Fruit fly (Drosophila melanogaster): ENCODE data around the gene CG15731.

Gene CG15731

dm6 chrX:12496930-12497329, 39.4 kb upstream of the CG15731 start, which contains the start of gene mdu (continued):
- TF ChIP-seq Neu2 (GFP tag; optimal IDR thresholded peaks at IDR 0.05; ENCODE audit: borderline replicate concordance) (no peak), CG4360 (GFP tag; IDR thresholded peaks at IDR 0.05) (no peak), CrebB (tag; optimal IDR thresholded peaks at IDR 0.05) (no peak), Side (GFP tag; optimal IDR thresholded peaks at IDR 0.05) (no peak), vvl (GFP tag; IDR thresholded peaks at IDR 0.05) (no peak), E2f1 (GFP tag; IDR thresholded peaks at IDR 0.05) (peak; percentile 34; the same call in 1 of the 2 replicates), CG1233 (GFP tag; optimal IDR thresholded peaks at IDR 0.05) (no peak), Ssrp (tag; optimal IDR thresholded peaks at IDR 0.05) (peak; percentile 25), ftz-f1 (GFP tag; optimal IDR thresholded peaks at IDR 0.05) (no peak), lola (GFP tag; optimal IDR thresholded peaks at IDR 0.05) (no peak), CG4328 (GFP tag; optimal IDR thresholded peaks at IDR 0.05) (no peak), CG11696 (GFP tag; IDR thresholded peaks at IDR 0.05) (no peak), Xbp1 (GFP tag; optimal IDR thresholded peaks at IDR 0.05) (peak; percentile 39), bab2 (GFP tag; optimal IDR thresholded peaks at IDR 0.05) (no peak), CG7786 (GFP tag; optimal IDR thresholded peaks at IDR 0.05) (no peak), B-H1 (GFP tag; IDR thresholded peaks at IDR 0.05) (no peak), CG12155 (GFP tag; optimal IDR thresholded peaks at IDR 0.05) (no peak), Mrtf (GFP tag; IDR thresholded peaks at IDR 0.05) (no peak), E2f2 (GFP tag; IDR thresholded peaks at IDR 0.05) (no peak), CG2678 (tag; optimal IDR thresholded peaks at IDR 0.05) (no peak), CG6854 (GFP tag; optimal IDR thresholded peaks at IDR 0.05) (no peak), Dp (GFP tag; optimal IDR thresholded peaks at IDR 0.05) (peak; percentile 30), CG5953 (GFP tag; IDR thresholded peaks at IDR 0.05) (no peak), CG16815 (GFP tag; optimal IDR thresholded peaks at IDR 0.05) (peak; percentile 3), HLHmδ (GFP tag; optimal IDR thresholded peaks at IDR 0.05) (no peak), Spps (tag; optimal IDR thresholded peaks at IDR 0.05) (no peak), CG11085 (GFP tag; IDR thresholded peaks at IDR 0.05) (no peak), gfzf (GFP tag; optimal IDR thresholded peaks at IDR 0.05) (no peak), CG10209 (GFP tag; optimal IDR thresholded peaks at IDR 0.05) (peak; percentile 1), CG18262 (tag; optimal IDR thresholded peaks at IDR 0.05) (peak; percentile 33), Sin3A (optimal IDR thresholded peaks at IDR 0.05) (peak; percentile 16), al (GFP tag; IDR thresholded peaks at IDR 0.05) (no peak), Ets65A (GFP tag) (peak; percentile 19), ase (GFP tag; IDR thresholded peaks at IDR 0.05) (no peak), C15 (GFP tag; IDR thresholded peaks at IDR 0.05) (no peak), croc (GFP tag; conservative IDR thresholded peaks at IDR 0.05) (no peak; the same call in 2 of the 3 replicates), mld (GFP tag; IDR thresholded peaks at IDR 0.05; ENCODE audit: partially characterized antibody) (0 out of 3 replicates have a peak, but pooled peaks have one; percentile 21), klu (GFP tag; IDR thresholded peaks at IDR 0.05) (no peak), sc (optimal IDR thresholded peaks at IDR 0.05) (no peak), sc (GFP tag; optimal IDR thresholded peaks at IDR 0.05) (no peak), NC2β (GFP tag; optimal IDR thresholded peaks at IDR 0.05) (no peak), Max (GFP tag; optimal IDR thresholded peaks at IDR 0.05) (no peak), ranshi (GFP tag; IDR thresholded peaks at IDR 0.05) (peak; percentile 38; the same call in 1 of the 2 replicates), CG1602 (GFP tag; optimal IDR thresholded peaks at IDR 0.05) (peak; percentile 5), twi (tag; optimal IDR thresholded peaks at IDR 0.05) (no peak), Bteb2 (GFP tag; optimal IDR thresholded peaks at IDR 0.05) (no peak), dpn (GFP tag; optimal IDR thresholded peaks at IDR 0.05) (peak in 1 of 2 experiments; percentile 32), gcm2 (GFP tag; optimal IDR thresholded peaks at IDR 0.05) (no peak), nerfin-2 (GFP tag; IDR thresholded peaks at IDR 0.05; ENCODE audit: partially characterized antibody) (0 out of 2 replicates have a peak, but pooled peaks have one; percentile 20), Kr (GFP tag; optimal IDR thresholded peaks at IDR 0.05) (no peak), CG11247 (GFP tag; IDR thresholded peaks at IDR 0.05) (no peak), HmgD (GFP tag; optimal IDR thresholded peaks at IDR 0.05) (no peak), pho (GFP tag; optimal IDR thresholded peaks at IDR 0.05) (no peak)
